Fruit fly (Drosophila melanogaster): Measurements from ENCODE around the gene veli.

Gene veli

DNA sequence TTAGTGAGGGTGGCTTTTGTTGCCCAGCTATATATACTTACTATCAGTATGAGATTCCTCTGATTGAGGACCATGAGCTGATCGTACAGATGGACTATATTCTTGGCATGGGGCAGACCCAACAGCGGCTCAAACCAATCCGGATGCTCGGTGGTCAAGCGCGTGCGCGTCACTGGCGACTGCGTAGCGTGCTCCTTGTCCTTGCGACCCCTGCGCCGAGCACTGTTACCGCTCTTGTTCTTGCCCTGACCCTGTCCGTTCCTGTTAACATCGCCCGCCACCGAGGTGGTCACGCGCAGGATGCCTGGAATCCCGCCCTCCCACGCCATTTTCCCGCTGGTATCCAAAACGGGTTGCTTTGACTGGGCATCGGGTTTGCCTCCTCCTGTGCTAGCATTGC, 32.7 kb downstream of the veli start:
- TF ChIP-seq CG8478 (optimal IDR thresholded peaks at IDR 0.05) (no peak), CTCF (optimal IDR thresholded peaks at IDR 0.05) (no peak)

dm6 chr3R:25027281-25028219, 37.8 kb downstream of the veli start:
- TF ChIP-seq CTCF (optimal IDR thresholded peaks at IDR 0.05) (no peak), CG8478 (optimal IDR thresholded peaks at IDR 0.05) (no peak)

dm6 chr3R:25024895-25025557, 40.4 kb downstream of the veli start, which contains the start of the genes EMC6 and Hr96:
Gene EMC6, minus strand, starts transcription at chr3R:25025017.
Gene Hr96, plus strand, starts transcription at chr3R:25025235.
- TF ChIP-seq CTCF (optimal IDR thresholded peaks at IDR 0.05), result no peak
- no peak for TF ChIP-seq CG8478 (optimal IDR thresholded peaks at IDR 0.05)

dm6 chr3R:25023056-25023455, 42.3 kb downstream of the veli start, which contains the start of gene beta4GalT7:
Gene beta4GalT7, plus strand, starts transcription at chr3R:25023256.
- TF ChIP-seq CG8478 (optimal IDR thresholded peaks at IDR 0.05) (no peak), CTCF (optimal IDR thresholded peaks at IDR 0.05) (no peak)
